Worm (Caenorhabditis elegans) whole organism, L3 larva: ENCODE results near the gene lips-3.

Experiments used
- R02D3.7 ChIP-seq: fragments of 150-350 bp; optimal IDR thresholded peaks from 2 replicates; lab custom pipeline; 2014; ENCODE audit warnings: missing biosample characterization, missing genetic modification characterization
- ZK546.5 ChIP-seq: sonication (generic microtip); optimal IDR thresholded peaks from 2 replicates; lab custom pipeline; 2017; ENCODE audit warnings: missing biosample characterization, missing genetic modification characterization
- aly-2 ChIP-seq: fragments of 150-350 bp; optimal IDR thresholded peaks from 2 replicates; lab custom pipeline; 2014; ENCODE audit warnings: missing biosample characterization, missing genetic modification characterization
- ama-1 ChIP-seq: fragments of 150-350 bp; optimal IDR thresholded peaks from 2 replicates; lab custom pipeline; 2018
- ceh-16 ChIP-seq: sonication (generic microtip); optimal IDR thresholded peaks from 2 replicates; lab custom pipeline; 2017; ENCODE audit warnings: missing biosample characterization, missing genetic modification characterization
- ceh-28 ChIP-seq: fragments of 150-350 bp; optimal IDR thresholded peaks from 2 replicates; lab custom pipeline; 2014; ENCODE audit warnings: missing biosample characterization, missing genetic modification reagents, missing genetic modification characterization
- ceh-82 ChIP-seq: fragments of 150-350 bp; optimal IDR thresholded peaks from 2 replicates; lab custom pipeline; 2014; ENCODE audit warnings: missing biosample characterization, missing genetic modification characterization
- ceh-9 ChIP-seq: sonication (generic microtip); optimal IDR thresholded peaks from 2 replicates; lab custom pipeline; 2018; ENCODE audit warnings: missing biosample characterization, missing genetic modification characterization
- daf-12 ChIP-seq: fragments of 150-350 bp; optimal IDR thresholded peaks from 2 replicates; lab custom pipeline; 2014; ENCODE audit warnings: missing biosample characterization, missing genetic modification reagents, missing genetic modification characterization
- egl-27 ChIP-seq: sonication (generic microtip); optimal IDR thresholded peaks from 4 replicates; lab custom pipeline; 2017; ENCODE audit warnings: missing biosample characterization, missing genetic modification reagents, missing genetic modification characterization
- egl-5 ChIP-seq: fragments of 150-350 bp; optimal IDR thresholded peaks from 2 replicates; lab custom pipeline; 2017; ENCODE audit warnings: missing biosample characterization, missing genetic modification reagents, missing genetic modification characterization, inconsistent platforms
- elt-1 ChIP-seq: fragments of 150-350 bp; optimal IDR thresholded peaks from 2 replicates; lab custom pipeline; 2014; ENCODE audit warnings: missing biosample characterization, missing genetic modification characterization
- elt-2 ChIP-seq: sonication (generic microtip); optimal IDR thresholded peaks from 2 replicates; lab custom pipeline; 2016; ENCODE audit warnings: missing genetic modification reagents, mild to moderate bottlenecking, missing genetic modification characterization, missing compliant biosample characterization
- elt-3 ChIP-seq, 3 experiments: fragments of 150-350 bp in 1 of 3; sonication (generic microtip) in 2 of 3; optimal IDR thresholded peaks; 2 replicates in 2 of 3; 4 replicates in 1 of 3; lab custom pipeline; 2014 to 2017; ENCODE audit warnings: missing biosample characterization in 3 of 3, missing genetic modification characterization in 3 of 3
- fkh-10 ChIP-seq: sonication (generic microtip); optimal IDR thresholded peaks from 2 replicates; lab custom pipeline; 2017; ENCODE audit warnings: missing biosample characterization, missing genetic modification reagents, missing genetic modification characterization
- hmg-11 ChIP-seq: sonication (generic microtip); optimal IDR thresholded peaks from 2 replicates; lab custom pipeline; 2016; ENCODE audit warnings: missing genetic modification characterization, missing compliant biosample characterization
- jun-1 ChIP-seq: fragments of 150-350 bp; optimal IDR thresholded peaks from 2 replicates; lab custom pipeline; 2014; ENCODE audit warnings: missing biosample characterization, missing genetic modification reagents, missing genetic modification characterization
- lsy-12 ChIP-seq: sonication (generic microtip); optimal IDR thresholded peaks from 2 replicates; lab custom pipeline; 2016; ENCODE audit warnings: mild to moderate bottlenecking, missing genetic modification characterization, missing compliant biosample characterization
- mdl-1 ChIP-seq: fragments of 150-350 bp; optimal IDR thresholded peaks from 2 replicates; lab custom pipeline; 2014; ENCODE audit warnings: missing biosample characterization, missing genetic modification characterization
- nfya-1 ChIP-seq: sonication (generic microtip); optimal IDR thresholded peaks from 2 replicates; lab custom pipeline; 2017; ENCODE audit warnings: missing genetic modification characterization, mild to moderate bottlenecking, missing compliant biosample characterization, antibody characterized with exemption, moderate library complexity; ENCODE audit not compliant: insufficient read depth
- nhr-11 ChIP-seq: fragments of 150-350 bp; optimal IDR thresholded peaks from 2 replicates; lab custom pipeline; 2014; ENCODE audit warnings: missing biosample characterization, missing genetic modification characterization
- nhr-12 ChIP-seq: fragments of 150-350 bp; optimal IDR thresholded peaks from 2 replicates; lab custom pipeline; 2014; ENCODE audit warnings: missing biosample characterization, missing genetic modification characterization
- nhr-23 ChIP-seq: fragments of 150-350 bp; optimal IDR thresholded peaks from 2 replicates; lab custom pipeline; 2014; ENCODE audit warnings: missing biosample characterization, missing genetic modification reagents, missing genetic modification characterization
- nhr-237 ChIP-seq: fragments of 150-350 bp; optimal IDR thresholded peaks from 2 replicates; lab custom pipeline; 2014; ENCODE audit warnings: missing biosample characterization, missing genetic modification characterization
- nhr-25 ChIP-seq: sonication (generic microtip); optimal IDR thresholded peaks from 2 replicates; lab custom pipeline; 2017; ENCODE audit warnings: missing biosample characterization, missing genetic modification characterization
- nhr-43 ChIP-seq: sonication (generic microtip); optimal IDR thresholded peaks from 2 replicates; lab custom pipeline; 2016; ENCODE audit warnings: mild to moderate bottlenecking, missing genetic modification characterization, missing compliant biosample characterization; ENCODE audit not compliant: poor library complexity, severe bottlenecking
- nhr-76 ChIP-seq: fragments of 150-350 bp; sonication (generic microtip); optimal IDR thresholded peaks from 5 replicates; lab custom pipeline; 2014; ENCODE audit warnings: missing biosample characterization, missing genetic modification characterization
- pha-4 ChIP-seq: fragments of 150-350 bp; optimal IDR thresholded peaks from 2 replicates; lab custom pipeline; 2014; ENCODE audit warnings: missing biosample characterization, missing genetic modification reagents, missing genetic modification characterization
- sea-2 ChIP-seq: fragments of 150-350 bp; sonication (generic microtip); optimal IDR thresholded peaks from 4 replicates; lab custom pipeline; 2014; ENCODE audit warnings: missing biosample characterization, missing genetic modification reagents, missing genetic modification characterization
- skn-1 ChIP-seq: fragments of 150-350 bp; optimal IDR thresholded peaks from 2 replicates; lab custom pipeline; 2014; ENCODE audit warnings: missing biosample characterization, missing genetic modification characterization
- snpc-4 ChIP-seq: fragments of 150-350 bp; optimal IDR thresholded peaks from 2 replicates; lab custom pipeline; 2014; ENCODE audit warnings: missing biosample characterization, missing genetic modification characterization
- unc-39 ChIP-seq: sonication (generic microtip); optimal IDR thresholded peaks from 4 replicates; lab custom pipeline; 2017; ENCODE audit warnings: missing biosample characterization, missing genetic modification characterization
- unc-62 ChIP-seq: fragments of 150-350 bp; sonication (generic microtip); optimal IDR thresholded peaks from 4 replicates; lab custom pipeline; 2014; ENCODE audit warnings: missing biosample characterization, missing genetic modification reagents, missing genetic modification characterization
- zag-1 ChIP-seq: fragments of 150-350 bp; optimal IDR thresholded peaks from 2 replicates; lab custom pipeline; 2014; ENCODE audit warnings: missing biosample characterization, missing genetic modification characterization
- ztf-11 ChIP-seq: fragments of 150-350 bp; optimal IDR thresholded peaks from 2 replicates; lab custom pipeline; 2014; ENCODE audit warnings: missing biosample characterization, missing genetic modification characterization
- ztf-4 ChIP-seq: fragments of 150-350 bp; optimal IDR thresholded peaks from 2 replicates; lab custom pipeline; 2014; ENCODE audit warnings: missing biosample characterization, missing genetic modification characterization

The lips-3 gene

DNA sequence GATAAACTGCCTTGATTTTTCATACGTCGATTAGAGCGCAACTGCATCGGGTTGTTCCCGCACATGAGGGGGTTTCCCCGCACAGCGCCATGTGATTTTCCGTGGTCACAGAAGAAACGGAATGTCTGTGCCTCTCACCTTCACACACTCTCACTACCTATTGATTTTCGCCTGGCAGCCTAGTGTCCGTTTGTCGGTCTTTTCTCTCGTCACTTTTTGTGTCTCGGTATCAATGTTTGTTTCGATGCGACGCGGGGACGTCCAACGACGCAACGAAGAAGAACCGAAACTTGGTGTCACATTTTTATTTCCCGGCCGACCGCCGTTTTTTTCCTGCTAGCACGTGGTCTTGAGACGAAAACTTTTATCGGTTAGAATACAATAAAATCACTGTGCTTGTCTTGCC lies 33.0 kb downstream of the lips-3 start (continued):
- TF ChIP-seq elt-1 (tag; lab: Kevin White, UChicago): peak; percentile 25
- TF ChIP-seq ceh-16 (tag; lab: Kevin White, UChicago): no peak
- peak; percentile 92 for TF ChIP-seq nhr-23
- TF ChIP-seq nhr-237 (tag; lab: Kevin White, UChicago): no peak
- TF ChIP-seq nfya-1: peak; percentile 90
- peak in 1 of 3 experiments; percentile 93 for TF ChIP-seq elt-3 (tag; optimal IDR thresholded peaks at IDR 0.05; lab: Kevin White, UChicago)
- peak; percentile 47 for TF ChIP-seq sea-2 (GFP tag; lab: Kevin White, UChicago)
- peak; percentile 64 for TF ChIP-seq R02D3.7 (tag; lab: Kevin White, UChicago)
- peak; percentile 93 for TF ChIP-seq jun-1 (tag; lab: Kevin White, UChicago)
- TF ChIP-seq ztf-11 (tag; lab: Kevin White, UChicago): no peak
- TF ChIP-seq lsy-12 (tag; lab: Kevin White, UChicago): peak; percentile 87
- peak; percentile 95 for TF ChIP-seq ceh-28 (tag; lab: Kevin White, UChicago)
- no peak for TF ChIP-seq daf-12 (tag; lab: Kevin White, UChicago)
- TF ChIP-seq pha-4: peak; percentile 94
- no peak for TF ChIP-seq aly-2 (tag; lab: Kevin White, UChicago)
- peak; percentile 56 for TF ChIP-seq unc-62 (GFP tag; lab: Kevin White, UChicago)
- TF ChIP-seq mdl-1 (tag; lab: Kevin White, UChicago): peak; percentile 99
- TF ChIP-seq snpc-4 (tag; lab: Kevin White, UChicago): peak; percentile 83
- TF ChIP-seq ceh-9: no peak
- peak; percentile 81 for TF ChIP-seq hmg-11 (tag; lab: Kevin White, UChicago)
- TF ChIP-seq nhr-43 (tag; lab: Kevin White, UChicago): peak; percentile 93
- peak; percentile 15 for TF ChIP-seq ztf-4 (tag; lab: Kevin White, UChicago)

DNA sequence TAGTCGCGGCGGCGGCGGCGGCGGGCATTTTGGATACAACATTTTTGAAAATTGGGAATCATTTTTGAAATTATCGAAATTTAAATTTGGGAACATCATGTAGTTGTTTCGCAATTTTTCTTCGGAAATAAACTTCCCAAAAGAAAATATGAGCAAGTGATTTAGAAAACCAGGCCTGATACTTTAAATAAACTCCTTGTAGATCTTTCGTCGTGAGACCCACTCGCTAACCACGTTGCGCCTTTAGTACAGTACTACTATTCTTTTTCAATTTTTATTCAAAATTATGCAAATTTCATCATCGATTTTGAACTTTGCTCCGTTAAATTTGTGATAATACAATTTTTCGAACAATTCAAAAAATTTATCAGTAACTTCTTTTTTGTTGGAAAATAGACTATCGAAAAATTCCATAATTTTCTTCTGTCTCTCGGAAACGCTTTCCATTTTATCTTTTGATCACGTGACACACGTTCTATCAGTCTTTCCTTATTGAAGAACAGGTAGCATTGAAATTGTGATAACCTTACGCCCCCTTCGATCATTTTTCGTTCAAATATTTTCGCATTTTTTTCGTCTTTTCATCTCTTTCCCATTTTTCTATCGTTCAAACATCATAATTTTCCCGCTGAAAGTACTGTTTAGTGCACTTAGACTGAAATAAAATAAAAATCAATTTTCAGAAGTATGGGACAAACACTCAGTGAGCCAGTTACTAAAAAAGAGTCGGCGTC lies 33.6 kb downstream of the lips-3 start, which contains the start of gene ppm-2:
ppm-2 (plus strand) TSS at position 684 of the 734 bp plus-strand sequence.
- TF ChIP-seq jun-1 (tag; lab: Kevin White, UChicago) (peak; percentile 8), pha-4 (no peak), elt-1 (tag; lab: Kevin White, UChicago) (no peak), elt-3 (tag; optimal IDR thresholded peaks at IDR 0.05; lab: Kevin White, UChicago) (no peak), nhr-25 (tag; lab: Kevin White, UChicago) (peak; percentile 15), elt-2 (tag; lab: Kevin White, UChicago) (peak; percentile 63), ZK546.5 (tag; lab: Kevin White, UChicago) (no peak), nhr-23 (peak; percentile 39), snpc-4 (tag; lab: Kevin White, UChicago) (no peak), aly-2 (tag; lab: Kevin White, UChicago) (no peak), ceh-82 (tag; lab: Kevin White, UChicago) (no peak), nhr-76 (tag; lab: Kevin White, UChicago) (no peak), nhr-12 (no peak), egl-27 (no peak), fkh-10 (no peak), egl-5 (tag; lab: Kevin White, UChicago) (no peak), ztf-4 (tag; lab: Kevin White, UChicago) (no peak), unc-62 (GFP tag; lab: Kevin White, UChicago) (no peak), mdl-1 (tag; lab: Kevin White, UChicago) (peak; percentile 5), ama-1 (lab: Kevin White, UChicago) (peak; percentile 12)

DNA sequence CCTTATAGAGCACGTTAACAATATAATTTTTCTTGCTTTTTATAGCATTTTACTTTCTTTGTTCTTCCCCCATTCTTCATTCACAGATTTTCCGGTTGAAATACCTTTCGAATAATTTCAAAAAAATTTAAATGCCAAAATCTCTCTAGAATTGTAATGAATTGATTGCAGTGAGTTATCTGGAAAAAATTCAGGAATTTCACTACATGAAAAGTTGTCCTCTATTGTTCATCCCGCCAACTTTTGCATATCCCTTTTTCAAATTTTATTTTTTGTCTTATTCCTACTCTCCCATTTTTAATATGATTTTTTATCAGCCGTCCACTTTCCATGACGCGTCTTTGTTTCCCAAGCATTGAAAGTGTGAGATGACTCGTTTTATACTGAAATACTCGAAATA lies 37.0 kb downstream of the lips-3 start:
- TF ChIP-seq nhr-12 (no peak), unc-39 (tag; lab: Kevin White, UChicago) (no peak), nhr-11 (tag; lab: Kevin White, UChicago) (no peak), aly-2 (tag; lab: Kevin White, UChicago) (no peak), ceh-16 (tag; lab: Kevin White, UChicago) (no peak), nhr-23 (no peak), snpc-4 (tag; lab: Kevin White, UChicago) (no peak), zag-1 (tag; lab: Kevin White, UChicago) (no peak), skn-1 (no peak), nfya-1 (no peak), nhr-237 (tag; lab: Kevin White, UChicago) (no peak)
